Fruit fly (Drosophila melanogaster) whole organism, adult: ENCODE results near the gene CG14017.

Experiments used
- CG12768 ChIP-seq: fragments of 200-800 bp; sonication (Bioruptor generic); optimal IDR thresholded peaks from 2 replicates; lab custom pipeline; 2017; ENCODE audit warnings: missing biosample characterization, missing genetic modification characterization, mild to moderate bottlenecking, moderate library complexity, missing genetic modification reagents
- CG1620 ChIP-seq: fragments of 200-800 bp; sonication (Bioruptor generic); optimal IDR thresholded peaks from 2 replicates; lab custom pipeline; 2016; ENCODE audit warnings: missing biosample characterization, missing genetic modification characterization
- CG7045 ChIP-seq: fragments of 200-800 bp; sonication (Bioruptor generic); optimal IDR thresholded peaks from 2 replicates; lab custom pipeline; 2017; ENCODE audit warnings: missing biosample characterization, mild to moderate bottlenecking, missing genetic modification characterization
- CG7101 ChIP-seq: fragments of 200-800 bp; sonication (Bioruptor generic); optimal IDR thresholded peaks from 2 replicates; lab custom pipeline; 2018; ENCODE audit warnings: missing biosample characterization, mild to moderate bottlenecking, missing genetic modification characterization, moderate library complexity
- Crg-1 ChIP-seq: fragments of 200-800 bp; sonication (Bioruptor generic); optimal IDR thresholded peaks from 2 replicates; lab custom pipeline; 2016; ENCODE audit warnings: missing biosample characterization, missing genetic modification characterization
- bab1 ChIP-seq: fragments of 200-800 bp; sonication (Bioruptor generic); optimal IDR thresholded peaks from 3 replicates; lab custom pipeline; 2019; ENCODE audit warnings: missing biosample characterization, mild to moderate bottlenecking, missing genetic modification characterization, moderate library complexity
- cic ChIP-seq: fragments of 200-800 bp; sonication (Bioruptor generic); optimal IDR thresholded peaks from 2 replicates; lab custom pipeline; 2017; ENCODE audit warnings: missing biosample characterization, mild to moderate bottlenecking, missing genetic modification characterization, moderate library complexity
- cnc ChIP-seq, 2 experiments: fragments of >200 bp; optimal IDR thresholded peaks; 2 replicates each; lab custom pipeline; 2017
- ovo ChIP-seq: fragments of 200-800 bp; sonication (Bioruptor generic); optimal IDR thresholded peaks from 2 replicates; lab custom pipeline; 2016; ENCODE audit warnings: missing biosample characterization, missing genetic modification characterization
- toe ChIP-seq: fragments of 200-800 bp; sonication (Bioruptor generic); optimal IDR thresholded peaks from 2 replicates; lab custom pipeline; 2016; ENCODE audit warnings: missing biosample characterization, missing genetic modification characterization

dm6 chr2L:5551538-5551937 lies 2.2 kb upstream of the CG14017 start, which contains the start of gene CG18269:
- TF ChIP-seq CG7101 (tag; lab: Kevin White, UChicago) (no peak), ovo (GFP tag; lab: Kevin White, UChicago) (no peak), CG12768 (GFP tag; lab: Kevin White, UChicago) (no peak), cic (GFP tag; lab: Kevin White, UChicago) (no peak), CG1620 (GFP tag; lab: Kevin White, UChicago) (no peak), CG7045 (GFP tag; lab: Kevin White, UChicago) (no peak), cnc (optimal IDR thresholded peaks at IDR 0.05; lab: Kevin White, UChicago) (no peak), bab1 (GFP tag; lab: Kevin White, UChicago) (no peak), toe (GFP tag; lab: Kevin White, UChicago) (no peak), Crg-1 (GFP tag; lab: Kevin White, UChicago) (no peak)
